ENCODE assay signal across 1 fruit fly cellular context in the genomic region with DNA sequence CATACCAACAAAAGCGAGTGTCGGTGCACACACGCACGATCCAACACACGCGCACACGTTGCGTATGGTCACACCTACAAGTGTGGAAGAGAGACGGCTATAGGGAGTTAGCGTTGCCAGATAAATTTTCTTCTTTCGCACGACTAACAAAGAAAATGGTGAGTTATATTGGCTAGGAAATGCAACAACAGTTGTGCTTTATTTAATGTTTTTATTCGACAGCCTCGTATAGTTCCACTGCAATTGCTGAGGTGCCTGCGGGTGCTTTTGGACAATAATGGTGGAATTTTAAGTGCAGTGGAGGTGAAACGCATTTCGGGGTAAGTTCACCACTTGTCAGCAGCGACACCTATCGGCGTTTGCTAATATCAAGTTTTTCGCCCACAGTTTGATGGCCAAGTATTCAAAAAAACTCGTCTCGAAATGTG.
A peak's percentile ranks its signal among the peaks of the same experiment; 100 is the strongest.
TF ChIP-seq lines count a peak whose summit lies in the region.

No protein-coding gene starts in this region.

TF ChIP-seq in whole organism, embryonic, 481 proteins besides CTCF, POLR2A, EP300 and RAD21 (continued from another document):
- TF ChIP-seq Eip74EF (GFP tag; optimal IDR thresholded peaks at IDR 0.05; lab: Kevin White, UChicago) (no peak), sd (tag; optimal IDR thresholded peaks at IDR 0.05; lab: Kevin White, UChicago) (peak; percentile 68)
